Worm (Caenorhabditis elegans) whole organism, L1 larva: ENCODE measurements around the gene T24D3.2.

ENCODE experiments used
- C16A3.4 ChIP-seq: fragments of 150-350 bp; optimal IDR thresholded peaks from 2 replicates; lab custom pipeline; 2014; ENCODE audit warnings: missing biosample characterization, missing genetic modification characterization
- alr-1 ChIP-seq: fragments of 200-800 bp; sonication (Bioruptor generic); optimal IDR thresholded peaks from 2 replicates; lab custom pipeline; 2018; ENCODE audit warnings: borderline replicate concordance, mild to moderate bottlenecking, missing genetic modification characterization, missing compliant biosample characterization
- blmp-1 ChIP-seq: fragments of 150-350 bp; optimal IDR thresholded peaks from 2 replicates; lab custom pipeline; 2014; ENCODE audit warnings: missing biosample characterization, missing genetic modification characterization
- ceh-90 ChIP-seq: sonication (generic microtip); optimal IDR thresholded peaks from 2 replicates; lab custom pipeline; 2016; ENCODE audit warnings: missing genetic modification characterization, missing compliant biosample characterization
- efl-1 ChIP-seq, 4 experiments: fragments of 150-350 bp; optimal IDR thresholded peaks in 3 of 4; peaks in 1 of 4; 1 replicate in 1 of 4; 2 replicates in 3 of 4; lab custom pipeline; 2014; ENCODE audit warnings: missing biosample characterization in 2 of 4, missing genetic modification characterization in 2 of 4, missing genetic modification reagents in 2 of 4
- egl-27 ChIP-seq, 2 experiments: fragments of 150-350 bp in 1 of 2; sonication (generic microtip); optimal IDR thresholded peaks; 3 replicates each; lab custom pipeline; 2017 to 2018; ENCODE audit warnings: missing biosample characterization in 2 of 2, missing genetic modification characterization in 2 of 2, missing genetic modification reagents in 2 of 2
- elt-2 ChIP-seq: sonication (generic microtip); optimal IDR thresholded peaks from 2 replicates; lab custom pipeline; 2016; ENCODE audit warnings: missing genetic modification characterization, mild to moderate bottlenecking, inconsistent platforms, missing compliant biosample characterization, missing genetic modification reagents
- elt-3 ChIP-seq, 6 experiments: fragments of 150-350 bp in 1 of 6; sonication (generic microtip); optimal IDR thresholded peaks; 2 replicates each; lab custom pipeline; 2017 to 2018; ENCODE audit warnings: missing biosample characterization in 6 of 6, missing genetic modification characterization in 6 of 6, inconsistent platforms in 1 of 6
- grh-1 ChIP-seq: fragments of 200-800 bp; sonication (Bioruptor generic); IDR thresholded peaks from 2 replicates; pipeline ENCODE4 v1.3.6; 2022; ENCODE audit warnings: missing genetic modification reagents, missing genetic modification characterization, missing compliant biosample characterization
- irx-1 ChIP-seq: sonication (generic microtip); optimal IDR thresholded peaks from 2 replicates; lab custom pipeline; 2016; ENCODE audit warnings: missing genetic modification characterization, missing compliant biosample characterization
- jun-1 ChIP-seq: fragments of 150-350 bp; optimal IDR thresholded peaks from 2 replicates; lab custom pipeline; 2014; ENCODE audit warnings: missing biosample characterization, missing genetic modification reagents, missing genetic modification characterization
- lin-35 ChIP-seq, 2 experiments: fragments of 150-350 bp; optimal IDR thresholded peaks; 2 replicates each; lab custom pipeline; 2014; ENCODE audit warnings: missing biosample characterization in 2 of 2, missing genetic modification characterization in 2 of 2, missing genetic modification reagents in 2 of 2
- lin-39 ChIP-seq: fragments of 150-350 bp; optimal IDR thresholded peaks from 2 replicates; lab custom pipeline; 2014; ENCODE audit warnings: missing biosample characterization, missing genetic modification reagents, missing genetic modification characterization
- lir-3 ChIP-seq: sonication (generic microtip); optimal IDR thresholded peaks from 2 replicates; lab custom pipeline; 2016; ENCODE audit warnings: mild to moderate bottlenecking, missing genetic modification characterization, moderate library complexity, missing compliant biosample characterization; ENCODE audit not compliant: poor library complexity
- lsy-2 ChIP-seq, 2 experiments: fragments of 150-350 bp; optimal IDR thresholded peaks; 2 replicates each; lab custom pipeline; 2014; ENCODE audit warnings: missing biosample characterization in 2 of 2, missing genetic modification characterization in 2 of 2
- mdl-1 ChIP-seq, 2 experiments: fragments of 150-350 bp; optimal IDR thresholded peaks; 2 replicates each; lab custom pipeline; 2014 to 2017; ENCODE audit warnings: missing biosample characterization in 2 of 2, missing genetic modification characterization in 2 of 2, inconsistent platforms in 1 of 2
- mep-1 ChIP-seq: fragments of 150-350 bp; optimal IDR thresholded peaks from 2 replicates; lab custom pipeline; 2014; ENCODE audit warnings: missing biosample characterization, missing genetic modification characterization
- nhr-12 ChIP-seq: sonication (generic microtip); optimal IDR thresholded peaks from 2 replicates; lab custom pipeline; 2017; ENCODE audit warnings: missing biosample characterization, missing genetic modification characterization
- nhr-19 ChIP-seq: fragments of 200-800 bp; sonication (Bioruptor generic); conservative IDR thresholded peaks from 2 replicates; pipeline ENCODE4 v1.3.6; 2022; ENCODE audit warnings: missing genetic modification characterization, missing compliant biosample characterization
- nhr-20 ChIP-seq: sonication (generic microtip); optimal IDR thresholded peaks from 2 replicates; lab custom pipeline; 2016; ENCODE audit warnings: mild to moderate bottlenecking, missing genetic modification characterization, missing compliant biosample characterization
- nhr-237 ChIP-seq: fragments of 150-350 bp; optimal IDR thresholded peaks from 2 replicates; lab custom pipeline; 2014; ENCODE audit warnings: missing biosample characterization, missing genetic modification characterization
- nhr-28 ChIP-seq: fragments of 150-350 bp; optimal IDR thresholded peaks from 2 replicates; lab custom pipeline; 2014; ENCODE audit warnings: missing biosample characterization, missing genetic modification characterization
- nhr-47 ChIP-seq: sonication (generic microtip); optimal IDR thresholded peaks from 2 replicates; lab custom pipeline; 2016; ENCODE audit warnings: mild to moderate bottlenecking, missing genetic modification characterization, moderate library complexity, missing compliant biosample characterization
- nhr-71 ChIP-seq: sonication (generic microtip); optimal IDR thresholded peaks from 2 replicates; lab custom pipeline; 2016; ENCODE audit warnings: mild to moderate bottlenecking, missing genetic modification characterization, moderate library complexity, missing compliant biosample characterization
- nhr-85 ChIP-seq: sonication (generic microtip); peaks from one replicate; lab custom pipeline; 2016; ENCODE audit warnings: missing genetic modification characterization, inconsistent platforms, missing compliant biosample characterization
- nhr-90 ChIP-seq: sonication (generic microtip); optimal IDR thresholded peaks from 2 replicates; lab custom pipeline; 2016; ENCODE audit warnings: mild to moderate bottlenecking, missing genetic modification characterization, missing compliant biosample characterization; ENCODE audit not compliant: poor library complexity
- rnt-1 ChIP-seq: sonication (generic microtip); optimal IDR thresholded peaks from 2 replicates; lab custom pipeline; 2016; ENCODE audit warnings: mild to moderate bottlenecking, missing genetic modification characterization, moderate library complexity, missing compliant biosample characterization
- skn-1 ChIP-seq: fragments of 150-350 bp; optimal IDR thresholded peaks from 2 replicates; lab custom pipeline; 2014; ENCODE audit warnings: missing biosample characterization, missing genetic modification characterization
- snu-23 ChIP-seq: sonication (generic microtip); optimal IDR thresholded peaks from 2 replicates; lab custom pipeline; 2016; ENCODE audit warnings: missing genetic modification characterization, missing compliant biosample characterization
- sup-37 ChIP-seq: fragments of 200-800 bp; sonication (Bioruptor generic); optimal IDR thresholded peaks from 2 replicates; lab custom pipeline; 2018; ENCODE audit warnings: mild to moderate bottlenecking, missing genetic modification characterization, missing compliant biosample characterization
- swsn-7 ChIP-seq: sonication (generic microtip); optimal IDR thresholded peaks from 2 replicates; lab custom pipeline; 2016; ENCODE audit warnings: missing genetic modification characterization, missing compliant biosample characterization
- tbx-2 ChIP-seq: sonication (generic microtip); optimal IDR thresholded peaks from 2 replicates; lab custom pipeline; 2016; ENCODE audit warnings: missing genetic modification characterization, missing compliant biosample characterization
- unc-62 ChIP-seq: fragments of 150-350 bp; optimal IDR thresholded peaks from 2 replicates; lab custom pipeline; 2014; ENCODE audit warnings: missing biosample characterization, missing genetic modification reagents, missing genetic modification characterization
- unc-86 ChIP-seq: sonication (generic microtip); optimal IDR thresholded peaks from 2 replicates; lab custom pipeline; 2016; ENCODE audit warnings: missing genetic modification characterization, missing compliant biosample characterization
- xbp-1 ChIP-seq: sonication (generic microtip); optimal IDR thresholded peaks from 2 replicates; lab custom pipeline; 2016; ENCODE audit warnings: missing genetic modification characterization, missing compliant biosample characterization
- zip-4 ChIP-seq: fragments of 200-800 bp; sonication (Bioruptor generic); optimal IDR thresholded peaks from 2 replicates; lab custom pipeline; 2018; ENCODE audit warnings: mild to moderate bottlenecking, missing genetic modification characterization, moderate library complexity, missing compliant biosample characterization

T24D3.2 gene

DNA sequence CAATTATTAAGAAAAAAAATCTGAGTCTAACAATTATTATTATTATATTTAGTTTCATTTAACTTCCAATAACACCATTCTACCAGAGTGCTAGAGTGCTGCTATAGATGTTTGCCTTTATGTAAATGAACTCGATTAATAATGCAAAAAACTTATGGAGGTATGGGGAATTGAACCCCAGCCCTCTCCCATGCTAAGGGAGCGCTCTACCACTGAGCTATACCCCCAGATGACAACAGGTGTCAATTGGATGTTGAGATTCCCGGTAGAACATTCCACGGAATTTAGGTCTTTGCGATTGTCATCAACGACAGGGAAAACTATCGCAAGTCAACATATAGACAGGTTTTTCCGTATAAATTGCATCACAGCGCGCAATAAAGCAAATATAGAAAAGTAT, 32.5 kb downstream of the T24D3.2 start:
- TF ChIP-seq blmp-1 (tag; lab: Kevin White, UChicago) (peak; percentile 62), irx-1 (tag; lab: Kevin White, UChicago) (peak; percentile 20), sup-37 (GFP tag; lab: Kevin White, UChicago) (peak; percentile 20), lin-39 (tag; lab: Kevin White, UChicago) (peak; percentile 9), ceh-90 (tag; lab: Kevin White, UChicago) (no peak), alr-1 (tag; lab: Kevin White, UChicago) (no peak), egl-27 (tag; optimal IDR thresholded peaks at IDR 0.05; lab: Kevin White, UChicago) (no peak), mep-1 (tag; lab: Kevin White, UChicago) (peak; percentile 51), nhr-20 (tag; lab: Kevin White, UChicago) (peak; percentile 68), C16A3.4 (tag; lab: Kevin White, UChicago) (peak; percentile 56), swsn-7 (peak; percentile 33), efl-1 (optimal IDR thresholded peaks at IDR 0.05; lab: Kevin White, UChicago) (peak in 1 of 2 experiments; percentile 13), efl-1 (GFP tag; optimal IDR thresholded peaks at IDR 0.05 in 1 of 2; lab: Kevin White, UChicago) (peak in 1 of 2 experiments; percentile 50), rnt-1 (peak; percentile 53), nhr-85 (peak; percentile 75), nhr-19 (peak; percentile 57), zip-4 (GFP tag; lab: Kevin White, UChicago) (no peak), nhr-71 (peak; percentile 63), skn-1 (tag; lab: Kevin White, UChicago) (peak; percentile 48), nhr-47 (peak; percentile 58), jun-1 (tag; lab: Kevin White, UChicago) (peak; percentile 31), unc-86 (tag; lab: Kevin White, UChicago) (no peak), grh-1 (no peak), nhr-12 (tag; lab: Kevin White, UChicago) (no peak), nhr-90 (peak; percentile 74), elt-3 (tag; optimal IDR thresholded peaks at IDR 0.05; lab: Kevin White, UChicago) (peak in 2 of 6 experiments; percentile 10 to 53), lsy-2 (tag; optimal IDR thresholded peaks at IDR 0.05; lab: Kevin White, UChicago) (peak in 1 of 2 experiments; percentile 38), xbp-1 (tag; lab: Kevin White, UChicago) (peak; percentile 10), lir-3 (tag; lab: Kevin White, UChicago) (peak; percentile 27), snu-23 (GFP tag; lab: Kevin White, UChicago) (peak; percentile 67), lin-35 (GFP tag; optimal IDR thresholded peaks at IDR 0.05; lab: Kevin White, UChicago) (peak in 1 of 2 experiments; percentile 65), mdl-1 (tag; optimal IDR thresholded peaks at IDR 0.05; lab: Kevin White, UChicago) (peak in 1 of 2 experiments; percentile 35), unc-62 (GFP tag; lab: Kevin White, UChicago) (no peak), tbx-2 (tag; lab: Kevin White, UChicago) (peak; percentile 7)

DNA sequence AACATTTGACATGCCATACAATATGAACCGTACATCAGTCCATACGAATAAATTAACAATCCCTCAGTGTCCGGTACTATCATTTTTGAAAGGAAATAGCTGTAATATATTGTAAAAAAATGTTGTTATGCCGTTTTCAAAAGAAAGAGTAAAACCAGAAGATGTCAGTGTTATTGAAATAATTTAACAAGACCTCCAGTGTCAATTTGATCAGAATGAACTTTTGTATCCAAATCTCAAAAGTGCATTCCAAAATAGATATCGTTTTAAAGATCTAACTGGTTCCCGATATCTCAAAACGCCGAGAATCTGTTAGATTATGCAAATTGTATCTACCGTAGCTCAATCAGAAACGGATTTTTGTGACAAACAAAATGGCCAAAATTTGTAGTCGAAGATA, 36.0 kb downstream of the T24D3.2 start, which contains the start of gene odr-7:
odr-7 (minus strand) TSS at position 101 of the 400 bp plus-strand sequence.
- TF ChIP-seq nhr-28 (tag; lab: Kevin White, UChicago): no peak

DNA sequence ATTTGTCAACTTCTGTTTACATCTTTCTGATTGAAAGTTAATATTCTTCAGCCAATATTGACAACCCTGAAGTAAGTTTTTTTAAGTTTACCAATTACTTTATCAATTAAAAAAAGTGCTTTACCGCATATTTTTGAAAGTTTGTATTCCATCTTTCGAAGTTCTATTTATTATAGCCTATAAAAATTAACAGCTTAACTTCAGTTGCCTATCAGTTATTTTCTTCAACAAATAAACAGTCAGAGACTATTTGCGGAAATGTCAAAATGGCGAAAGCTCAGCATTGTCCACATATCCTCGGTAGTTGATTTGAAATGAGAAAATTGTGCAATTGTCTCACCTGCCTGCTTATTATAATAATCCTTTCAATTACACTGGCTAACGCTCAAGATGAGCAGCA, 38.0 kb downstream of the T24D3.2 start, which contains the start of gene T18D3.5:
T18D3.5 (plus strand) TSS at position 301 of the 400 bp plus-strand sequence.
- TF ChIP-seq efl-1 (optimal IDR thresholded peaks at IDR 0.05; lab: Kevin White, UChicago) (no peak), efl-1 (GFP tag; optimal IDR thresholded peaks at IDR 0.05 in 1 of 2; lab: Kevin White, UChicago) (no peak)
- TF ChIP-seq, all 84 proteins: peak for 0

DNA sequence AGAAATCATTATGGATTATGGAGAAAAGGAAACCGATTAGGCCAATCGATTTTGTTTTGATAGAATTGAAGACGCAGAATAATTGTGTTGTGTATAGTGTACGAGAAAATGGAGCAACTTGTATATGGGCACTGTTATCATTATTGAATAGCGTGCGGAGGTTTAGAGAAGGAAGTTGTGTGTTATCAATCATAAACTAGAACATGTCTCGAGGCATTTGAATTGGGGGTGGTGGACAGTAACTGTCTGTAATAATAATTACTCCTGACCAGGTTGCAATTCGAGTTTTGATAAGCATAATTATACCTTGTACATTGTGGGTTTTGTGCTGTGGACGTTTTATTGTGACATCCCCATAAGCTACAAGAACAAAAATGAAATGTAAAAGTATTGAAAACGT, 41.2 kb downstream of the T24D3.2 start, which contains the start of gene cdf-2:
cdf-2 (minus strand) TSS at position 149 of the 400 bp plus-strand sequence.
- peak; percentile 76 for TF ChIP-seq elt-2 (tag; lab: Kevin White, UChicago)
- no peak for TF ChIP-seq nhr-237 (tag; lab: Kevin White, UChicago)
- TF ChIP-seq efl-1 (optimal IDR thresholded peaks at IDR 0.05; lab: Kevin White, UChicago): no peak
- peak in 1 of 2 experiments; percentile 68 for TF ChIP-seq efl-1 (GFP tag; optimal IDR thresholded peaks at IDR 0.05 in 1 of 2; lab: Kevin White, UChicago)
- peak; percentile 28 for TF ChIP-seq nhr-20 (tag; lab: Kevin White, UChicago)
- TF ChIP-seq nhr-71: peak; percentile 5
